Worm (Caenorhabditis elegans) whole organism, late embryonic: Measurements from ENCODE around the gene F37B12.1.

ENCODE experiments used
- C38D4.7 ChIP-seq: fragments of 200-800 bp; sonication (Bioruptor generic); optimal IDR thresholded peaks from 2 replicates; lab custom pipeline; 2018; ENCODE audit warnings: mild to moderate bottlenecking, missing genetic modification characterization, moderate library complexity, missing compliant biosample characterization
- F13H6.1 ChIP-seq: sonication (generic microtip); optimal IDR thresholded peaks from 2 replicates; lab custom pipeline; 2016; ENCODE audit warnings: missing genetic modification characterization, missing compliant biosample characterization
- K02D7.2 ChIP-seq: sonication (generic microtip); optimal IDR thresholded peaks from 2 replicates; lab custom pipeline; 2017; ENCODE audit warnings: mild to moderate bottlenecking, missing genetic modification characterization, missing compliant biosample characterization
- Y22D7AL.16 ChIP-seq: sonication (generic microtip); optimal IDR thresholded peaks from 2 replicates; lab custom pipeline; 2016; ENCODE audit warnings: missing genetic modification characterization, missing compliant biosample characterization
- ahr-1 ChIP-seq: sonication (generic microtip); optimal IDR thresholded peaks from 2 replicates; lab custom pipeline; 2016; ENCODE audit warnings: missing genetic modification characterization, missing compliant biosample characterization
- ceh-14 ChIP-seq: sonication (generic microtip); optimal IDR thresholded peaks from 2 replicates; lab custom pipeline; 2016; ENCODE audit warnings: missing genotype, missing genetic modification characterization, missing compliant biosample characterization
- ceh-2 ChIP-seq: sonication (generic microtip); optimal IDR thresholded peaks from 2 replicates; lab custom pipeline; 2016; ENCODE audit warnings: missing genotype, missing genetic modification characterization, missing compliant biosample characterization
- ceh-24 ChIP-seq: sonication (generic microtip); optimal IDR thresholded peaks from 2 replicates; lab custom pipeline; 2016; ENCODE audit warnings: mild to moderate bottlenecking, missing genetic modification characterization, missing compliant biosample characterization
- ceh-31 ChIP-seq: sonication (generic microtip); optimal IDR thresholded peaks from 2 replicates; lab custom pipeline; 2016; ENCODE audit warnings: missing genetic modification characterization, missing compliant biosample characterization
- ceh-34 ChIP-seq: sonication (generic microtip); optimal IDR thresholded peaks from 2 replicates; lab custom pipeline; 2016; ENCODE audit warnings: mild to moderate bottlenecking, missing genetic modification characterization, missing compliant biosample characterization
- ceh-45 ChIP-seq: fragments of 200-800 bp; sonication (Bioruptor generic); IDR thresholded peaks from 2 replicates; pipeline ENCODE4 v1.3.6; 2022; ENCODE audit warnings: missing genetic modification reagents, missing genetic modification characterization, missing compliant biosample characterization
- ceh-48 ChIP-seq: sonication (generic microtip); optimal IDR thresholded peaks from 2 replicates; lab custom pipeline; 2016; ENCODE audit warnings: missing genetic modification characterization, inconsistent platforms, missing compliant biosample characterization
- dmd-4 ChIP-seq: sonication (generic microtip); optimal IDR thresholded peaks from 2 replicates; lab custom pipeline; 2016; ENCODE audit warnings: borderline replicate concordance, missing genetic modification characterization, missing compliant biosample characterization
- elt-4 ChIP-seq: sonication (generic microtip); optimal IDR thresholded peaks from 2 replicates; lab custom pipeline; 2016; ENCODE audit warnings: missing genetic modification characterization, missing compliant biosample characterization
- ets-4 ChIP-seq: sonication (generic microtip); optimal IDR thresholded peaks from 2 replicates; lab custom pipeline; 2016; ENCODE audit warnings: missing genetic modification characterization, missing compliant biosample characterization
- eyg-1 ChIP-seq: sonication (generic microtip); optimal IDR thresholded peaks from 2 replicates; lab custom pipeline; 2016; ENCODE audit warnings: missing genotype, missing genetic modification characterization, missing compliant biosample characterization
- fax-1 ChIP-seq: sonication (generic microtip); optimal IDR thresholded peaks from 2 replicates; lab custom pipeline; 2016; ENCODE audit warnings: missing genotype, missing genetic modification characterization, missing compliant biosample characterization
- fkh-10 ChIP-seq: fragments of 150-350 bp; optimal IDR thresholded peaks from 2 replicates; lab custom pipeline; 2014; ENCODE audit warnings: missing biosample characterization, missing genetic modification reagents, missing genetic modification characterization
- hlh-15 ChIP-seq: sonication (generic microtip); optimal IDR thresholded peaks from 2 replicates; lab custom pipeline; 2016; ENCODE audit warnings: missing genetic modification characterization, missing compliant biosample characterization
- hlh-30 ChIP-seq: sonication (generic microtip); optimal IDR thresholded peaks from 2 replicates; lab custom pipeline; 2017; ENCODE audit warnings: antibody characterized with exemption, missing genetic modification characterization, missing compliant biosample characterization; ENCODE audit not compliant: insufficient read depth
- hlh-6 ChIP-seq: sonication (generic microtip); optimal IDR thresholded peaks from 2 replicates; lab custom pipeline; 2016; ENCODE audit warnings: missing genotype, missing genetic modification characterization, missing compliant biosample characterization
- lin-11 ChIP-seq: fragments of 200-800 bp; sonication (Bioruptor generic); optimal IDR thresholded peaks from 2 replicates; lab custom pipeline; 2018; ENCODE audit warnings: mild to moderate bottlenecking, missing genetic modification characterization, missing compliant biosample characterization
- nfya-1 ChIP-seq: sonication (generic microtip); optimal IDR thresholded peaks from 2 replicates; lab custom pipeline; 2017; ENCODE audit warnings: missing genetic modification characterization, mild to moderate bottlenecking, missing compliant biosample characterization, antibody characterized with exemption, moderate library complexity
- nhr-11 ChIP-seq: fragments of 150-350 bp; optimal IDR thresholded peaks from 2 replicates; lab custom pipeline; 2014; ENCODE audit warnings: missing biosample characterization, missing genetic modification characterization
- nhr-232 ChIP-seq: sonication (generic microtip); optimal IDR thresholded peaks from 2 replicates; lab custom pipeline; 2016; ENCODE audit warnings: missing genetic modification characterization, missing compliant biosample characterization
- npax-4 ChIP-seq: sonication (generic microtip); optimal IDR thresholded peaks from 2 replicates; lab custom pipeline; 2016; ENCODE audit warnings: missing genetic modification characterization, missing compliant biosample characterization
- odd-2 ChIP-seq: sonication (generic microtip); optimal IDR thresholded peaks from 2 replicates; lab custom pipeline; 2017; ENCODE audit warnings: antibody characterized with exemption, mild to moderate bottlenecking, missing genetic modification characterization, missing compliant biosample characterization
- pag-3 ChIP-seq: sonication (generic microtip); optimal IDR thresholded peaks from 2 replicates; lab custom pipeline; 2016; ENCODE audit warnings: missing compliant biosample characterization, missing genetic modification characterization, borderline replicate concordance
- pha-2 ChIP-seq: sonication (generic microtip); optimal IDR thresholded peaks from 2 replicates; lab custom pipeline; 2017; ENCODE audit warnings: mild to moderate bottlenecking, missing genetic modification characterization, missing compliant biosample characterization
- pha-4 ChIP-seq: fragments of 150-350 bp; optimal IDR thresholded peaks from 2 replicates; lab custom pipeline; 2018; ENCODE audit warnings: missing biosample characterization, missing genetic modification reagents, missing genetic modification characterization
- pqm-1 ChIP-seq: sonication (generic microtip); optimal IDR thresholded peaks from 2 replicates; lab custom pipeline; 2016; ENCODE audit warnings: missing genetic modification characterization, missing compliant biosample characterization
- ref-2 ChIP-seq: sonication (generic microtip); optimal IDR thresholded peaks from 2 replicates; lab custom pipeline; 2016; ENCODE audit warnings: missing genetic modification characterization, missing compliant biosample characterization
- sdc-2 ChIP-seq: sonication (generic microtip); optimal IDR thresholded peaks from 2 replicates; lab custom pipeline; 2016; ENCODE audit warnings: missing genotype, missing genetic modification characterization, missing compliant biosample characterization
- sox-4 ChIP-seq: sonication (generic microtip); optimal IDR thresholded peaks from 2 replicates; lab custom pipeline; 2017; ENCODE audit warnings: mild to moderate bottlenecking, missing genetic modification characterization, inconsistent platforms, missing compliant biosample characterization
- unc-3 ChIP-seq, 2 experiments: fragments of 200-800 bp in 1 of 2; sonication (Bioruptor generic) in 1 of 2; sonication (generic microtip) in 1 of 2; conservative IDR thresholded peaks in 1 of 2; optimal IDR thresholded peaks in 1 of 2; 2 replicates each; pipeline versions ENCODE4 v1.3.6 to Lab custom; 2016 to 2022; ENCODE audit warnings: missing compliant biosample characterization in 2 of 2, missing genetic modification characterization in 2 of 2, missing genetic modification reagents in 1 of 2
- unc-42 ChIP-seq: sonication (generic microtip); optimal IDR thresholded peaks from 2 replicates; lab custom pipeline; 2016; ENCODE audit warnings: missing genotype, missing genetic modification characterization, missing compliant biosample characterization
- unc-55 ChIP-seq: sonication (generic microtip); optimal IDR thresholded peaks from 2 replicates; lab custom pipeline; 2017; ENCODE audit warnings: missing biosample characterization, missing genetic modification reagents, missing genetic modification characterization
- unc-86 ChIP-seq: sonication (generic microtip); optimal IDR thresholded peaks from 2 replicates; lab custom pipeline; 2016; ENCODE audit warnings: missing genetic modification characterization, missing compliant biosample characterization
- zip-5 ChIP-seq: sonication (generic microtip); optimal IDR thresholded peaks from 2 replicates; lab custom pipeline; 2016; ENCODE audit warnings: missing genetic modification characterization, missing compliant biosample characterization
- ztf-16 ChIP-seq: sonication (generic microtip); optimal IDR thresholded peaks from 2 replicates; lab custom pipeline; 2017; ENCODE audit warnings: missing genetic modification characterization, missing compliant biosample characterization

Gene F37B12.1

DNA sequence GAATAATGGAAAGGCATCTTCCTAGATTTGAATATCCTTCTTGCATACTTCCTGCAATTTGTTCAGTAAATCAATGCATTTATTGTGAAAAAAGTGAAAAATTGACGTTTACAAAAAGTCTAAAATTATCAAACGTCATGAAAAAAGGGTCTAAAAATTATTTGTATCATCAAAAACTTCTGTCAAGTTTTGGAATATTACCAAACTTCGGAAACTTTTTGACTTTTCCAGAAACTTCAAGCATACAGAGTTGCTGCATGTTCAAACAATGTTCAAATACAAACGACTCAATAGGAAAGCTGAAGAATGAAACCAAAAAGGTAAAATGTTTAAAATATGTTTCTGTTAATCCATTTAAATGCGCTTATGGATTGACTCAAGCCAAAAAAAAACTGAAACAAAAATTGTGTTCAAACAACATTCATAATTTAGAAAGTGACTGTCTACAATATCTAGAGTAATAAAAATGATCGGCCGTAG is 27.3 kb downstream of the F37B12.1 start, which contains the start of gene F44G4.6:
TSS of gene F44G4.6 (minus strand) at position 51 of the 480 bp plus-strand sequence.
- TF ChIP-seq ztf-16 (no peak), eyg-1 (tag; lab: Kevin White, UChicago) (no peak), sox-4 (tag; lab: Kevin White, UChicago) (no peak), hlh-15 (tag; lab: Kevin White, UChicago) (no peak), fkh-10 (no peak), K02D7.2 (tag; lab: Kevin White, UChicago) (no peak), npax-4 (tag; lab: Kevin White, UChicago) (no peak), nhr-11 (no peak), Y22D7AL.16 (tag; lab: Kevin White, UChicago) (no peak), ets-4 (tag; lab: Kevin White, UChicago) (no peak), elt-4 (tag; lab: Kevin White, UChicago) (no peak), pag-3 (tag; lab: Kevin White, UChicago) (no peak), fax-1 (no peak), unc-3 (GFP tag; conservative IDR thresholded peaks at IDR 0.05; lab: Robert Waterston, UW) (no peak), unc-3 (tag; optimal IDR thresholded peaks at IDR 0.05; lab: Kevin White, UChicago) (no peak), ahr-1 (tag; lab: Kevin White, UChicago) (no peak), pha-4 (tag; lab: Kevin White, UChicago) (no peak), nhr-232 (no peak), ref-2 (no peak), ceh-2 (tag; lab: Kevin White, UChicago) (no peak)
- TF ChIP-seq, all 69 proteins: peak for 0

DNA sequence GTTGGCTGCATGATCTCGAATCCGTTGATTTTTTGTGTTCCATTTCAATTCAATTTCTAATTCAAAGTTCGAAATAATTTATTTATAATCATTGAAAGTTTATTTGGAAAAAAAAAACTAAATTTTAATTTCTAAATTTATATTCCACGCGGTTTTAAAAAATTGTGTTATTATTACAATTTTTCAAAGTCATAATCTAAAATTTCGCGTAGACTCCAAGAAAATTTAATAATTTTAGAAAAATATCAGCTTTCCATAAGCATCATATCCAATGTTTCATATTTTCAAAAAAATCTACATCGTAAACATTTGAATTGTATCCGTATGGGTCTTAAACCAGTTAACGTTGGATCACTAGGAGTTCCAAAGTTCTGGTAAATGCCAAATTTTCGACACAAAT is 28.7 kb downstream of the F37B12.1 start, which contains the start of gene F44G4.5:
TSS of gene F44G4.5 (minus strand) at position 101 of the 400 bp plus-strand sequence.
- TF ChIP-seq pha-2 (tag; lab: Kevin White, UChicago) = no peak
- TF ChIP-seq unc-55 (GFP tag; lab: Kevin White, UChicago) = no peak
- no peak for TF ChIP-seq zip-5
- TF ChIP-seq Y22D7AL.16 (tag; lab: Kevin White, UChicago) = no peak
- TF ChIP-seq lin-11 = no peak
- no peak for TF ChIP-seq elt-4 (tag; lab: Kevin White, UChicago)
- no peak for TF ChIP-seq sox-4 (tag; lab: Kevin White, UChicago)
- no peak for TF ChIP-seq nfya-1 (tag; lab: Kevin White, UChicago)
- TF ChIP-seq sdc-2 (tag; lab: Kevin White, UChicago) = no peak
- TF ChIP-seq F13H6.1 = no peak

DNA sequence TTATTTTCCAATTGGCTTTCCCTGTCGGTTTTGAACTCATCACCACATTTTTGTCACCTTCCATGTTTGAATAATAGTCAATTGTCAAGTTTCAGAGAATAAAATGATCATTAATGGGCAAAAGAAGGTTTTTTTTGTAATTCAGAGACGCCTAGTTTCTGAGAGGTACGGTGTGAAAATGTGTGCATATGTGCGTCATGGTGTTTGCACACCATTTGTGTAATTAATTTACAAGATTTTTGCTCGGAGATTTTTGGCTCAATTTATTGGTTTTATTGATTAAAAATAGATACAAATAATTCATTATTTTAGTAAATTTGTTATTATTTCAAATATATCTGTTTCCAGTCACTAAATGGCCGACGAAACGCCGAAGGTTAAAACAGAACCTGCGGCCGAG is 31.6 kb downstream of the F37B12.1 start, which contains the start of the genes F44G4.3 and tdp-1:
TSS of gene F44G4.3 (minus strand) at position 184 of the 400 bp plus-strand sequence.
TSS of gene tdp-1 (plus strand) at position 347 of the 400 bp plus-strand sequence.
- TF ChIP-seq ceh-45 (GFP tag; lab: Robert Waterston, UW) = no peak
- TF ChIP-seq nfya-1 (tag; lab: Kevin White, UChicago) = peak; percentile 30
- TF ChIP-seq sox-4 (tag; lab: Kevin White, UChicago) = no peak
- no peak for TF ChIP-seq ceh-2 (tag; lab: Kevin White, UChicago)
- no peak for TF ChIP-seq ceh-34 (tag; lab: Kevin White, UChicago)
- TF ChIP-seq hlh-15 (tag; lab: Kevin White, UChicago) = no peak
- TF ChIP-seq C38D4.7 (GFP tag; lab: Kevin White, UChicago) = no peak
- peak; percentile 52 for TF ChIP-seq ceh-14 (tag; lab: Kevin White, UChicago)
- no peak for TF ChIP-seq hlh-6 (tag; lab: Kevin White, UChicago)
- TF ChIP-seq ceh-31 (tag; lab: Kevin White, UChicago) = no peak
- peak; percentile 21 for TF ChIP-seq ceh-48
- no peak for TF ChIP-seq pqm-1
- no peak for TF ChIP-seq hlh-30 (tag; lab: Kevin White, UChicago)
- TF ChIP-seq dmd-4 (tag; lab: Kevin White, UChicago) = no peak
- no peak for TF ChIP-seq eyg-1 (tag; lab: Kevin White, UChicago)
- no peak for TF ChIP-seq zip-5
- no peak for TF ChIP-seq odd-2 (tag; lab: Kevin White, UChicago)
- peak; percentile 91 for TF ChIP-seq unc-42
- no peak for TF ChIP-seq unc-86 (tag; lab: Kevin White, UChicago)
- TF ChIP-seq fax-1 = no peak
- TF ChIP-seq ceh-24 (tag; lab: Kevin White, UChicago) = no peak
- no peak for TF ChIP-seq elt-4 (tag; lab: Kevin White, UChicago)
